Fruit fly (Drosophila melanogaster): Measurements from ENCODE around the gene CG14658.

dm6 chr3R:4855711-4856110, 25.4 kb upstream of the CG14658 start:
- TF ChIP-seq bab1 (GFP tag; optimal IDR thresholded peaks at IDR 0.05) (no peak), CG14711 (tag; optimal IDR thresholded peaks at IDR 0.05) (no peak), tj (GFP tag; optimal IDR thresholded peaks at IDR 0.05) (no peak), Mnt (GFP tag; optimal IDR thresholded peaks at IDR 0.05) (no peak), pad (GFP tag; optimal IDR thresholded peaks at IDR 0.05) (no peak), CG11617 (GFP tag; optimal IDR thresholded peaks at IDR 0.05) (no peak), kay (GFP tag; ENCODE audit: borderline replicate concordance) (no peak), CG33017 (tag; optimal IDR thresholded peaks at IDR 0.05) (no peak), CG1620 (GFP tag; optimal IDR thresholded peaks at IDR 0.05) (no peak)

All from whole organism, adult.